Worm (Caenorhabditis elegans): ENCODE measurements around the gene Y38E10A.17.
A peak's percentile ranks its signal among the peaks of the same experiment; 100 is the strongest.

The Y38E10A.17 gene

DNA sequence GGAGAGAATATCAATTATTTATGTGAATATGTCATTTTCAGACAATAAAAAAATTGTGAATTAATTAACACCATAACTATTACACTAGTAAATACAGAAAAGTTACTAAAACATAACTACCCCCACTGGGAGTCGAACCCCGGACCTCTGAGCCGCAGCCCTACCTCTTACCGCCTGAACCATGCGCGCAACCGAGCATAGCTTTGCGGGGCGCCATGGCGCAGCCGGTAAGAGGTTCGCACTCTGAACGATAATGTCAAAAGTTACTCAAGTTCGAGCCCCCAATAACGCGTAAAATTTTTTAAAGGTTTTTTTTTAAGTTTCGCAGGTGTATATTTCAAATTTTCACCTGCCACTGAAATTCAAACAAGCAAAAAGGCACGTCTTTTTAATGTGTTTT is 31.4 kb upstream of the Y38E10A.17 start:
- TF ChIP-seq mdl-1 (tag; optimal IDR thresholded peaks at IDR 0.05) (no peak), tbx-2 (tag; optimal IDR thresholded peaks at IDR 0.05) (no peak), lin-39 (tag; optimal IDR thresholded peaks at IDR 0.05) (no peak), eor-1 (tag; optimal IDR thresholded peaks at IDR 0.05) (no peak), jun-1 (tag; optimal IDR thresholded peaks at IDR 0.05) (no peak)

- TF ChIP-seq hmg-11 (tag; optimal IDR thresholded peaks at IDR 0.05) (peak; percentile 53), nfya-1 (tag; optimal IDR thresholded peaks at IDR 0.05; ENCODE audit: insufficient read depth) (peak; percentile 24), ztf-4 (tag; optimal IDR thresholded peaks at IDR 0.05) (no peak), pqm-1 (tag; optimal IDR thresholded peaks at IDR 0.05) (no peak), lin-39 (tag; optimal IDR thresholded peaks at IDR 0.05) (peak; percentile 40), lsy-12 (tag; optimal IDR thresholded peaks at IDR 0.05) (peak; percentile 6)
These were observed 30.4 kb upstream of the Y38E10A.17 start for ce11 chrII:12665019-12665418.

- no peak for TF ChIP-seq tbx-2 (tag; optimal IDR thresholded peaks at IDR 0.05)
- TF ChIP-seq nhr-76 (tag; optimal IDR thresholded peaks at IDR 0.05), result no peak
- no peak for TF ChIP-seq ceh-9 (tag; optimal IDR thresholded peaks at IDR 0.05)
- peak; percentile 51 for TF ChIP-seq nfya-1 (tag; optimal IDR thresholded peaks at IDR 0.05; ENCODE audit: insufficient read depth)
- TF ChIP-seq nhr-67 (tag; optimal IDR thresholded peaks at IDR 0.05), result no peak
- TF ChIP-seq lin-39 (tag; optimal IDR thresholded peaks at IDR 0.05), result peak; percentile 70
These were observed 27.3 kb upstream of the Y38E10A.17 start for ce11 chrII:12661930-12662329.

DNA sequence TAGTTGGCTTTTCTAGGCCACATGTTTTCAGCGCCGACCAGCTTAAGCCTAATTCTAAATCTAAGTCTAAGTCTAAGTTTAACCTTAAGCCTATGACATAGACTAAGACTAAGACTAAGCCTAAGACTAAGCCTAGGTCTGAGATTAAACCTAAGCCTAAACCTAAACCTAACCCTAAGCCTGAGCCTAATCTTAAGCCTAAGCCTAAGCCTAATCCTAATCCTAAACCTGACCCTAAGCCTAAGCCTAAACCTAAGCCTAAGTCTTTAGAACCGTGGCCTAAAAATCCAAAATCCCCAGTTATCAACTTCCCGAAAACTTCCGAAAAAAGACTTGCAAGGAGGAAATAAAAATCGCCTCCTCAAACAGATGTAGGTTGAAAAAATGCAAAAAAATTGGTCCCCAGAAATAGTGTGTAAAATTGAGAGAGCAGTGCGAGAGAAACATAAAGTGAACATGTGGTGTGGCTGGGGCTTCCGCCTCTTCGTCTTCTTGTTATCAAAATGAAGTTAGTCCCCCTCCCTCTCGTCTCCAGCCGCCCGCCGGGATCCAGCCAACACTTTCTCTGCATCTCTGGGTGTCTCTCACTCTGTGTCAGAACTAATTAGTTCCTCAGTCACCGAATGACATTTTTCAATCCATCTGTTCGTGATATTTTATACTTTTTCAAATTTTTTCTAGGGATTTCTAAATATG is 25.2 kb upstream of the Y38E10A.17 start:
- TF ChIP-seq egl-5 (tag; optimal IDR thresholded peaks at IDR 0.05), result peak; percentile 2
- peak; percentile 34 for TF ChIP-seq snpc-4 (tag; optimal IDR thresholded peaks at IDR 0.05)
- peak; percentile 38 for TF ChIP-seq hmg-11 (tag; optimal IDR thresholded peaks at IDR 0.05)
- no peak for TF ChIP-seq R02D3.7 (tag; optimal IDR thresholded peaks at IDR 0.05)
- peak; percentile 22 for TF ChIP-seq lin-15B (tag; optimal IDR thresholded peaks at IDR 0.05)
- TF ChIP-seq lin-39 (tag; optimal IDR thresholded peaks at IDR 0.05), result peak; percentile 47
- TF ChIP-seq lsy-12 (tag; optimal IDR thresholded peaks at IDR 0.05), result no peak
- TF ChIP-seq nfya-1 (tag; optimal IDR thresholded peaks at IDR 0.05; ENCODE audit: insufficient read depth), result peak; percentile 38
- no peak for TF ChIP-seq fos-1 (tag; optimal IDR thresholded peaks at IDR 0.05)
- TF ChIP-seq elt-1 (tag; optimal IDR thresholded peaks at IDR 0.05), result no peak

- TF ChIP-seq nhr-76 (tag; optimal IDR thresholded peaks at IDR 0.05) (no peak), pha-4 (tag; optimal IDR thresholded peaks at IDR 0.05) (no peak), egl-5 (tag; optimal IDR thresholded peaks at IDR 0.05) (peak; percentile 79), skn-1 (tag; optimal IDR thresholded peaks at IDR 0.05) (no peak), snpc-4 (tag; optimal IDR thresholded peaks at IDR 0.05) (peak; percentile 20)
These were observed 23.8 kb upstream of the Y38E10A.17 start for ce11 chrII:12658409-12658808.

DNA sequence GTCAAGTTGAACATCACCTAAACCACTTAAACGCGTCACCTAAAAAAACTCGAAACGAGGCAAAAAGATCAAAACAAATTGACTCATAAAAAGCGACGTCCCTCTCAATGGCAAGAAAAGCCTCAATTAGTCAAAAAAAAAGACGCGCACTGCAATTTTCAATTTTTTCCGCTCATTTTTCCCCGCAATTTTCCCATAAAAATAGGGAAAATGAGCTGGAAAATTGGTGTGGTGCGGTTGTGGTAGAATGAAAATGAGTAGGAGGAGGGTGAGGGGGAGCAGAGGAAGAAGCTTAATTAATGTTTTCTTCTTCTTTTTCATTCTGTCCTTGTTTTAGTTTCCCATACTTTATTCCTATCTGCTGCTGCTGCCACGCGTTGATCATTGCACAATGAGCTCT is 23.0 kb upstream of the Y38E10A.17 start:
- no peak for TF ChIP-seq nhr-25 (tag; optimal IDR thresholded peaks at IDR 0.05)

DNA sequence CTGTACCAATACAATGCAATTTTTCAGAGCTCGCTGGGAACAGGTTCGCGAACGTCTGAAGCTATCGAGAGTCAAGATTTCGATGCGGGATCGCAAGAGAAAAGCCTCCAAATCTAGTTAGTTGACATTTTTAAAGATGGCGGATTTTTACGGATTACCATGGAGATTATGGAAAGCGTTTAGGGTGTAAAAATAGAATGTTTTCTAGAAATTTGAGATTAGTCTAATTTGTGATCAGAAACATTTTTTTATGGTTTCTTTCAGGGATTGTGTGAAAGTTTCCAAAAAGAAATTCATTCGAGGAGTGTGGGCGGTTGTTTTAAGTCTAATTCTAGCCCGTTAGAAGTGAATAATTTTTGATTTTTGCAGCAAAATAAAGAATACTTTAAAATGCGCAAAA is 21.2 kb upstream of the Y38E10A.17 start:
- TF ChIP-seq ceh-9 (tag; optimal IDR thresholded peaks at IDR 0.05) (no peak), ztf-4 (tag; optimal IDR thresholded peaks at IDR 0.05) (no peak), elt-3 (tag; optimal IDR thresholded peaks at IDR 0.05) (no peak), ceh-28 (tag; optimal IDR thresholded peaks at IDR 0.05) (no peak), jun-1 (tag; optimal IDR thresholded peaks at IDR 0.05) (no peak), lin-39 (tag; optimal IDR thresholded peaks at IDR 0.05) (no peak), pqm-1 (tag; optimal IDR thresholded peaks at IDR 0.05) (no peak), skn-1 (tag; optimal IDR thresholded peaks at IDR 0.05) (no peak), hmg-11 (tag; optimal IDR thresholded peaks at IDR 0.05) (no peak), daf-12 (tag; optimal IDR thresholded peaks at IDR 0.05) (no peak), nhr-43 (tag; optimal IDR thresholded peaks at IDR 0.05; ENCODE audit: poor library complexity, severe bottlenecking) (no peak), nhr-76 (tag; optimal IDR thresholded peaks at IDR 0.05) (no peak), elt-2 (tag; optimal IDR thresholded peaks at IDR 0.05) (no peak), R02D3.7 (tag; optimal IDR thresholded peaks at IDR 0.05) (no peak), eor-1 (tag; optimal IDR thresholded peaks at IDR 0.05) (no peak), mml-1 (tag; optimal IDR thresholded peaks at IDR 0.05) (no peak), ceh-82 (tag; optimal IDR thresholded peaks at IDR 0.05) (no peak), nhr-67 (tag; optimal IDR thresholded peaks at IDR 0.05) (no peak), mdl-1 (tag; optimal IDR thresholded peaks at IDR 0.05) (no peak)

Measured in whole organism, L3 larva.